Worm (Caenorhabditis elegans): Measurements from ENCODE around the gene acly-1.

The acly-1 gene

DNA sequence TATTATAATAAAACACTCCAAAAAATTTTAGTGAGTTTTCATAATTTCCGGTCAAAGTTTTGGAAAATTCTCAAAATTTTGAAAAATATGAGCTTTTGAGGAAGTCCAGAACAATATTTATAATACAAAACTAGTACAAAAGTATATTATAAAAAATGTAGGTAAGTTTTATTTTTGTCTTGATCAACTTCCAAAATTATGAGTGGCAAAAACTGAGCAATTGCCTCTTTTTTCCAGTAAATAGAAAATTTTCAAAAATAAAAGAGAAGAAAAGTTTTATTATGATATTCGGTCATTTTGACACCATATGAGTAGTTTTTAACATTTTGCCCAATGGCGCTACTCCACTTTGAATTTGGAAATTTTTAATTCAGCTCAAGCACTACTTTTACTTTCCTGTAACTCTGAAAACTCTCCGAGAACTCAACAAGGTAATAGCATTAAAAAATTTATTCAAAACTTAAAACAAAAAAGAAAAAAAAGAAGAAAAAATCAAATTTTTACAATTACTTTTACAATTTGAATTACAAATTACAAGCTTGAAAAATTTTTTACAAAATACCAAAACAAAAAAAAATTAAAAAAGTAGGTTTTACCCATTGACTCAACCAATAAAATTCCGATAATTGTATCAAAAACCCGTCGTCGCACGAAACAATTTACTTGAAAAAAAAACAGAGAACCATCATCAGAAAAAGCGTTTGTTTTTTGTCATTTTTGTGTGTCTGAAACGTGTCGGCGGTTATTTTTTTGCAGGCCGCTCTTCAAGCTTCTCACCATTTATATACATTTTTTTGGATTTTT, 24.6 kb downstream of the acly-1 start:
- no peak for TF ChIP-seq pes-1 (GFP tag; IDR thresholded peaks at IDR 0.05)
- no peak for TF ChIP-seq ets-7 (tag; optimal IDR thresholded peaks at IDR 0.05)
- TF ChIP-seq tbx-11 (GFP tag; IDR thresholded peaks at IDR 0.05) = no peak
- TF ChIP-seq F13C5.2 (tag; optimal IDR thresholded peaks at IDR 0.05) = no peak
- TF ChIP-seq ceh-36 (tag; optimal IDR thresholded peaks at IDR 0.05) = no peak
- TF ChIP-seq flt-1 (GFP tag; IDR thresholded peaks at IDR 0.05) = no peak
- TF ChIP-seq tbx-37 (GFP tag; conservative IDR thresholded peaks at IDR 0.05) = no peak
- TF ChIP-seq scrt-1 (GFP tag; IDR thresholded peaks at IDR 0.05) = no peak

DNA sequence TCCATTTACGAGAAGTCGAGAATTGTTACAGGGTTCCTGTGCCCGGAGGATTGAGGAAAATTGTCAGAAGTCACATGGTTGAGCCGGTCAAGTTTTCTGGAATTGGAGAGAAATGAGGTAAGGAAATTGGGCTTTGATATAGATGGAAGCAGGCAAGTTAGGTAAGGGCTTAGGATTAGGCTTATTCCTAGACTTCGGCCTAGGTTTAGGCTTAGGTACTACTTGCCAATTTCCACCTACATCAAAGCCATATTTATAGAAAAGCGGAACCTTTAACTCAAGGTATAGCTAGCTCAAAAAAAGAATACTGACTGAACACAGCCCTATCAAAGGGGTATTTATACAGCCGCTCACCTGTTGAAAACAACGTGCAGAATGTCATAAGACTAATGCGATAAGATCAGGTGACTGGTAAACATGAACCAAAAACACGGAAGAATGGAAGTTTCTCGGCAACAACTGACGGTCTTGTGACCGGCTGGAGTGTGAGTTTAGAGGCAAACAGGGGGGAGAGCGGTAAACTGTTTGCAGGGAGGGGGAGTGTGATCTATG, 25.3 kb downstream of the acly-1 start:
- no peak for TF ChIP-seq tbx-37 (GFP tag; conservative IDR thresholded peaks at IDR 0.05)
- TF ChIP-seq scrt-1 (GFP tag; IDR thresholded peaks at IDR 0.05) = no peak
- no peak for TF ChIP-seq tra-4 (tag; optimal IDR thresholded peaks at IDR 0.05)
- no peak for TF ChIP-seq B0310.2 (tag; optimal IDR thresholded peaks at IDR 0.05)
- no peak for TF ChIP-seq sea-1 (GFP tag; conservative IDR thresholded peaks at IDR 0.05)
- TF ChIP-seq ets-7 (tag; optimal IDR thresholded peaks at IDR 0.05) = no peak
- no peak for TF ChIP-seq ama-1 (optimal IDR thresholded peaks at IDR 0.05)
- no peak for TF ChIP-seq hmbx-1 (tag; optimal IDR thresholded peaks at IDR 0.05)
- TF ChIP-seq flt-1 (GFP tag; IDR thresholded peaks at IDR 0.05) = no peak
- TF ChIP-seq hmg-4 (GFP tag; optimal IDR thresholded peaks at IDR 0.05) = no peak
- no peak for TF ChIP-seq F13C5.2 (tag; optimal IDR thresholded peaks at IDR 0.05)
- TF ChIP-seq aly-1 (tag; optimal IDR thresholded peaks at IDR 0.05) = no peak
- no peak for TF ChIP-seq ceh-36 (tag; optimal IDR thresholded peaks at IDR 0.05)
- TF ChIP-seq pes-1 (GFP tag; IDR thresholded peaks at IDR 0.05) = no peak
- no peak for TF ChIP-seq ceh-13 (GFP tag; optimal IDR thresholded peaks at IDR 0.05)
- no peak for TF ChIP-seq hnd-1 (tag; optimal IDR thresholded peaks at IDR 0.05)
- TF ChIP-seq tbx-11 (GFP tag; IDR thresholded peaks at IDR 0.05) = no peak

DNA sequence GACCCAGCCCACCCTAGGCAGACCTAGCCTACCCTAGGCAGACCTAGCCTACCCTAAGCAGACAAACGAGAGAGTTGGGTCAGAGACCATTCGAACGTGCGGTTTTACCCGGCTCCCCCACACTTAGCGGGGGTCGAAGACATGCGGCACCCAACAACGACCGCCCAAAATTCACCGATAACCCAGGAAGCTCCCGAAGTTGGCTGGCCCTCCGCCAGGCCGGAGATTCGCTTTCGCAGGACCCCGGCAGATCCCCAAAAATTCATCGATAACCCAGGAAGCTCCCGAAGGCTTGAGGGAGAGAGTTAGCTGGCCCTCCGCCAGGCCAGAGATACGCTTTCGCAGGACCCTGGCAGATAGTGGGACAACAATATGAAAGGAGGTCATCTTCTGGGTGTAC, 29.6 kb downstream of the acly-1 start:
- TF ChIP-seq sea-1 (GFP tag; conservative IDR thresholded peaks at IDR 0.05) = 0 out of 2 replicates have a peak, but pooled peaks have one; percentile 17

DNA sequence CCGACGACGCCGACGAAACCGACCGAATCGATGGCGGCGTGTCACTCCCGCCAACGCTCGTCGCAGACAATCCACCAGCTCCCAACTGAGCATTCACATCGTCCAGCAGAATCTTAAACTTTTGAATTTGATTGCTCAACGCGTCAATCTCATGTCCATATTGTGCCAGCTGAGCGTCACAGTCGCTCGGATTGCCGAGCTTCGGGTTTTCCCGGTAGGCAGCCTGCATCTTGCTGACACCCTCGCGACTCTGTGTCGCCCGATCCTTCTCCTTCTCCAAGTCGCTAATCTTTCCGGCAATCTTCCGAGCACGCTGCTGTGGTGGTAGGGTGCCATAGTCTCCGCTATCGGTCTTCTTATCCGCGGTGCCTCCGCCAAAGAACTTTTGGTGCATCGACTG, 33.0 kb downstream of the acly-1 start:
- no peak for TF ChIP-seq tra-4 (tag; optimal IDR thresholded peaks at IDR 0.05)
- no peak for TF ChIP-seq sea-1 (GFP tag; conservative IDR thresholded peaks at IDR 0.05)
- no peak for TF ChIP-seq ets-7 (tag; optimal IDR thresholded peaks at IDR 0.05)
- TF ChIP-seq F13C5.2 (tag; optimal IDR thresholded peaks at IDR 0.05) = no peak
- TF ChIP-seq ceh-13 (GFP tag; optimal IDR thresholded peaks at IDR 0.05) = no peak
- TF ChIP-seq flt-1 (GFP tag; IDR thresholded peaks at IDR 0.05) = no peak
- no peak for TF ChIP-seq ama-1 (optimal IDR thresholded peaks at IDR 0.05)
- no peak for TF ChIP-seq aly-1 (tag; optimal IDR thresholded peaks at IDR 0.05)
- no peak for TF ChIP-seq pes-1 (GFP tag; IDR thresholded peaks at IDR 0.05)
- TF ChIP-seq hnd-1 (tag; optimal IDR thresholded peaks at IDR 0.05) = no peak
- TF ChIP-seq B0310.2 (tag; optimal IDR thresholded peaks at IDR 0.05) = no peak
- no peak for TF ChIP-seq tbx-11 (GFP tag; IDR thresholded peaks at IDR 0.05)
- TF ChIP-seq hmg-4 (GFP tag; optimal IDR thresholded peaks at IDR 0.05) = no peak
- no peak for TF ChIP-seq hmbx-1 (tag; optimal IDR thresholded peaks at IDR 0.05)
- TF ChIP-seq tbx-37 (GFP tag; conservative IDR thresholded peaks at IDR 0.05) = no peak
- TF ChIP-seq scrt-1 (GFP tag; IDR thresholded peaks at IDR 0.05) = no peak
- no peak for TF ChIP-seq ceh-36 (tag; optimal IDR thresholded peaks at IDR 0.05)

DNA sequence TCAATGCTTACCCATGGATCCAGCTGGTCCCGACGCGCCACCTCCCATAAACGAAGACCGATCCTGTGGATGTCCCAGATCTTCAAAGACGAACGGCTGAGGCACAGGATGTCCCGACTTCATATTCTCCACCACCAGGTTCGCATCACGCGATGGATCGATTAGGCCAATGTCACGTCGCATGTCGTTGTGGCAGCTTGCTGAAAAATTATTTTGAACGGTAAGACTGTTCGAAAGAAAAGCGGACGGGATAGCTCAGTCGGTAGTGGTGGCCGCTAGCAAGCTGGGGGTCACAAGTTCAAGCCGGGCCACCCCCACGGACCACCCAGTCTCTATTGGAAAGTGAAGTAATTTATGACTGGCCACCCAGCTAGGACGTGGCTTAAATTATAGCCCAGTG, 33.8 kb downstream of the acly-1 start:
- TF ChIP-seq flt-1 (GFP tag; IDR thresholded peaks at IDR 0.05) (no peak), F13C5.2 (tag; optimal IDR thresholded peaks at IDR 0.05) (no peak), sea-1 (GFP tag; conservative IDR thresholded peaks at IDR 0.05) (no peak), ceh-13 (GFP tag; optimal IDR thresholded peaks at IDR 0.05) (no peak), tbx-37 (GFP tag; conservative IDR thresholded peaks at IDR 0.05) (no peak), aly-1 (tag; optimal IDR thresholded peaks at IDR 0.05) (no peak)

DNA sequence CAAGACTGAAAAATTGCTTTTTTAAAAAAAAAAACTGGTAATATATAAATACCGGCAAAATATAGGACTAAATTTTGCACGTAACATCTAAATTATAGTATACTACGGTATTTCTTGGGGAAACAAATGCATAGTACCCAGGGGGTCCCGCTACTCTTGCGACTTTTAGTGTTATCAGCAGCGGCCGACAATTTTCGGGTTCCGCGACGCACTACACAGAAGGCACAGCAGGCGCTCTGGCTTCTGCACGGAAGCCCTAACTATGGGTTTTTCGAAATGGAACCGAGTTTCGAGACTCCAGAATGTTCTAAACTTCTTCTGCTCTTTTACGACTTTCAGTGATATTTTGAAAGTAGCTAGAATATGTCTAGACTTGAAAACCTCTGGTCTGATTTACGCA, 37.2 kb downstream of the acly-1 start:
- TF ChIP-seq tbx-37 (GFP tag; conservative IDR thresholded peaks at IDR 0.05) = no peak
- TF ChIP-seq tra-4 (tag; optimal IDR thresholded peaks at IDR 0.05) = no peak
- no peak for TF ChIP-seq flt-1 (GFP tag; IDR thresholded peaks at IDR 0.05)
- TF ChIP-seq ets-7 (tag; optimal IDR thresholded peaks at IDR 0.05) = no peak
- TF ChIP-seq ceh-36 (tag; optimal IDR thresholded peaks at IDR 0.05) = no peak
- no peak for TF ChIP-seq sea-1 (GFP tag; conservative IDR thresholded peaks at IDR 0.05)

DNA sequence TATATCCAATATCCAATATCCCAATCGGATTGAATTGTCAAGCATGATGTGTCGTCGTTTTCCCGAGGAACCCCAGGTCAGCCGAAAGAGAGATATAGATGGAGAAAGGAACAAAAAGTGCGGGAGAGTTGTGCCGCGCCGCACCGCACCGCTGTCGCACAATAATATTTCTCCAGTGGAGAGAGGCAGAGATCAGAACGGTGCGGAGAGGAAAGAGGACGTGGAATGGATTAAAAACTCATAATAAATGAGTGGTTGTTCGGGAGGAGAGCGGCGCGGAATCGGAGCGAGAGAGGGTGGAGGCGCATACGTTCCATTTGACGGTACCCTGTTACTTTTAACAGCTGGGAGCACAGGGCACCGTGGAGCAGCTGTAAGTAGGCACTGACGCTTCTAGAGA, 38.2 kb downstream of the acly-1 start:
- TF ChIP-seq hmg-4 (GFP tag; optimal IDR thresholded peaks at IDR 0.05) (no peak), tra-4 (tag; optimal IDR thresholded peaks at IDR 0.05) (no peak), flt-1 (GFP tag; IDR thresholded peaks at IDR 0.05) (no peak), ama-1 (optimal IDR thresholded peaks at IDR 0.05) (no peak), sea-1 (GFP tag; conservative IDR thresholded peaks at IDR 0.05) (no peak), scrt-1 (GFP tag; IDR thresholded peaks at IDR 0.05) (no peak)

ce11 chrX:1521387-1521786, 42.0 kb downstream of the acly-1 start, which contains the start of gene toca-1:
TSS of gene toca-1 (minus strand) at chrX:1521487.
- no peak for TF ChIP-seq ceh-36 (tag; optimal IDR thresholded peaks at IDR 0.05)
